Fruit fly (Drosophila melanogaster) whole organism, embryonic: ENCODE measurements around the gene simj.

ENCODE experiments used
- ATbp ChIP-seq: fragments of 200-800 bp; sonication (Bioruptor generic); optimal IDR thresholded peaks from 2 replicates; lab custom pipeline; 2017; ENCODE audit warnings: missing biosample characterization, mild to moderate bottlenecking, missing genetic modification characterization, missing genetic modification reagents
- Atf3 ChIP-seq: fragments of 200-800 bp; sonication (Bioruptor generic); optimal IDR thresholded peaks from 3 replicates; lab custom pipeline; 2016; ENCODE audit warnings: missing biosample characterization, missing genetic modification characterization
- Bteb2 ChIP-seq: fragments of 200-800 bp; sonication (Bioruptor generic); optimal IDR thresholded peaks from 2 replicates; lab custom pipeline; 2016; ENCODE audit warnings: missing biosample characterization, missing genetic modification characterization
- CG10321 ChIP-seq: fragments of 200-800 bp; sonication (Bioruptor generic); IDR thresholded peaks from 2 replicates; pipeline ENCODE4 v1.3.6; 2022; ENCODE audit warnings: missing biosample characterization, missing genetic modification characterization
- CG10979 ChIP-seq: fragments of 200-800 bp; sonication (Bioruptor generic); optimal IDR thresholded peaks from 2 replicates; lab custom pipeline; 2018; ENCODE audit warnings: missing biosample characterization, mild to moderate bottlenecking, missing genetic modification characterization, moderate library complexity
- CG11085 ChIP-seq: fragments of 200-800 bp; sonication (Bioruptor generic); IDR thresholded peaks from 2 replicates; pipeline ENCODE4 v1.3.6; 2022; ENCODE audit warnings: missing biosample characterization, missing genetic modification characterization
- CG12391 ChIP-seq: fragments of 200-800 bp; sonication (Bioruptor generic); optimal IDR thresholded peaks from 3 replicates; lab custom pipeline; 2018; ENCODE audit warnings: missing biosample characterization, mild to moderate bottlenecking, missing genetic modification characterization, moderate library complexity
- CG14667 ChIP-seq: fragments of 200-800 bp; sonication (Bioruptor generic); IDR thresholded peaks from 2 replicates; pipeline ENCODE4 v1.3.6; 2022; ENCODE audit warnings: missing biosample characterization, missing genetic modification characterization
- CG15269 ChIP-seq: fragments of 200-800 bp; sonication (Bioruptor generic); optimal IDR thresholded peaks from 2 replicates; lab custom pipeline; 2018; ENCODE audit warnings: missing biosample characterization, mild to moderate bottlenecking, missing genetic modification characterization, moderate library complexity
- CG15479 ChIP-seq: fragments of 200-800 bp; sonication (Bioruptor generic); optimal IDR thresholded peaks from 3 replicates; lab custom pipeline; 2019; ENCODE audit warnings: missing biosample characterization, mild to moderate bottlenecking, missing genetic modification characterization, moderate library complexity
- CG16863 ChIP-seq: fragments of 200-800 bp; sonication (Bioruptor generic); optimal IDR thresholded peaks from 3 replicates; lab custom pipeline; 2016; ENCODE audit warnings: missing biosample characterization, missing genetic modification characterization
- CG17568 ChIP-seq: fragments of 200-800 bp; sonication (Bioruptor generic); optimal IDR thresholded peaks from 2 replicates; lab custom pipeline; 2018; ENCODE audit warnings: missing biosample characterization, mild to moderate bottlenecking, missing genetic modification characterization, moderate library complexity
- CG1832 ChIP-seq: fragments of 200-800 bp; sonication (Bioruptor generic); optimal IDR thresholded peaks from 2 replicates; lab custom pipeline; 2017; ENCODE audit warnings: missing biosample characterization, mild to moderate bottlenecking, missing genetic modification characterization, inconsistent platforms
- CG2199 ChIP-seq: fragments of 200-800 bp; sonication (Bioruptor generic); IDR thresholded peaks from 3 replicates; pipeline ENCODE4 v1.3.6; 2022; ENCODE audit warnings: missing biosample characterization, missing genetic modification characterization
- CG32772 ChIP-seq: fragments of 200-800 bp; sonication (Bioruptor generic); IDR thresholded peaks from 2 replicates; pipeline ENCODE4 v1.3.6; 2022; ENCODE audit warnings: missing biosample characterization, missing genetic modification characterization
- CG3995 ChIP-seq: fragments of 200-800 bp; sonication (Bioruptor generic); optimal IDR thresholded peaks from 3 replicates; lab custom pipeline; 2016; ENCODE audit warnings: missing biosample characterization, missing genetic modification characterization
- CG4424 ChIP-seq: fragments of 200-800 bp; sonication (Bioruptor generic); optimal IDR thresholded peaks from 3 replicates; lab custom pipeline; 2016; ENCODE audit warnings: missing biosample characterization, missing genetic modification characterization
- CG7745 ChIP-seq: fragments of 200-800 bp; sonication (Bioruptor generic); optimal IDR thresholded peaks from 2 replicates; lab custom pipeline; 2018; ENCODE audit warnings: missing biosample characterization, mild to moderate bottlenecking, missing genetic modification characterization, moderate library complexity
- CG7786 ChIP-seq: fragments of 200-800 bp; sonication (Bioruptor generic); optimal IDR thresholded peaks from 2 replicates; lab custom pipeline; 2016; ENCODE audit warnings: missing biosample characterization, missing genetic modification characterization
- CG8388 ChIP-seq: fragments of 200-800 bp; sonication (Bioruptor generic); optimal IDR thresholded peaks from 2 replicates; lab custom pipeline; 2019; ENCODE audit warnings: missing biosample characterization, mild to moderate bottlenecking, missing genetic modification characterization, moderate library complexity
- CG9932 ChIP-seq: fragments of 200-800 bp; sonication (Bioruptor generic); IDR thresholded peaks from 2 replicates; pipeline ENCODE4 v1.3.6; 2022; ENCODE audit warnings: missing biosample characterization, missing genetic modification characterization
- CTCF ChIP-seq: fragments of 200-800 bp; sonication (Bioruptor generic); optimal IDR thresholded peaks from 2 replicates; lab custom pipeline; 2017; ENCODE audit warnings: missing biosample characterization, mild to moderate bottlenecking, missing genetic modification characterization, moderate library complexity
- CkIIα-i1 ChIP-seq: fragments of 200-800 bp; sonication (Bioruptor generic); IDR thresholded peaks from 2 replicates; pipeline ENCODE4 v1.3.6; 2022; ENCODE audit warnings: missing biosample characterization, missing genetic modification characterization
- Dip3 ChIP-seq: fragments of 200-800 bp; sonication (Bioruptor generic); optimal IDR thresholded peaks from 3 replicates; lab custom pipeline; 2016; ENCODE audit warnings: missing biosample characterization, missing genetic modification characterization
- Hmx ChIP-seq: fragments of 200-800 bp; sonication (Bioruptor generic); optimal IDR thresholded peaks from 2 replicates; lab custom pipeline; 2016; ENCODE audit warnings: missing biosample characterization, missing genetic modification characterization
- Jarid2 ChIP-seq: fragments of 200-800 bp; sonication (Bioruptor generic); optimal IDR thresholded peaks from 3 replicates; lab custom pipeline; 2017; ENCODE audit warnings: mild to moderate bottlenecking, missing biosample characterization, missing genetic modification reagents, missing genetic modification characterization
- Kr ChIP-seq: fragments of 200-800 bp; sonication (Bioruptor generic); optimal IDR thresholded peaks from 2 replicates; lab custom pipeline; 2017; ENCODE audit warnings: missing biosample characterization, mild to moderate bottlenecking, missing genetic modification characterization
- NfI ChIP-seq: fragments of 200-800 bp; sonication (Bioruptor generic); optimal IDR thresholded peaks from 3 replicates; lab custom pipeline; 2018; ENCODE audit warnings: missing biosample characterization, mild to moderate bottlenecking, missing genetic modification characterization, moderate library complexity
- Optix ChIP-seq: fragments of 200-800 bp; sonication (Bioruptor generic); IDR thresholded peaks from 3 replicates; pipeline ENCODE4 v1.3.6; 2022; ENCODE audit warnings: missing biosample characterization, missing genetic modification characterization
- PHDP ChIP-seq: fragments of 200-800 bp; sonication (Bioruptor generic); optimal IDR thresholded peaks from 3 replicates; lab custom pipeline; 2018; ENCODE audit warnings: missing biosample characterization, mild to moderate bottlenecking, missing genetic modification characterization, moderate library complexity
- Pdp1 ChIP-seq, 2 experiments: fragments of 200-800 bp; sonication (Bioruptor generic); optimal IDR thresholded peaks; 3 replicates each; lab custom pipeline; 2016; ENCODE audit warnings: missing biosample characterization in 2 of 2, missing genetic modification characterization in 2 of 2, mild to moderate bottlenecking in 1 of 2, moderate library complexity in 1 of 2
- Ptx1 ChIP-seq: fragments of 200-800 bp; sonication (Bioruptor generic); IDR thresholded peaks from 2 replicates; pipeline ENCODE4 v1.3.6; 2022; ENCODE audit warnings: missing biosample characterization, missing genetic modification characterization
- Vsx1 ChIP-seq: fragments of 200-800 bp; sonication (Bioruptor generic); optimal IDR thresholded peaks from 2 replicates; lab custom pipeline; 2017; ENCODE audit warnings: missing biosample characterization, mild to moderate bottlenecking, missing genetic modification characterization, missing genetic modification reagents
- Xbp1 ChIP-seq: fragments of 200-800 bp; sonication (Bioruptor generic); optimal IDR thresholded peaks from 3 replicates; lab custom pipeline; 2016; ENCODE audit warnings: missing biosample characterization, mild to moderate bottlenecking, missing genetic modification characterization
- ap ChIP-seq: fragments of 200-800 bp; sonication (Bioruptor generic); IDR thresholded peaks from 2 replicates; pipeline ENCODE4 v1.3.6; 2022; ENCODE audit warnings: missing biosample characterization, missing genetic modification characterization
- ato ChIP-seq: fragments of 200-800 bp; sonication (Bioruptor generic); IDR thresholded peaks from 2 replicates; pipeline ENCODE4 v1.3.6; 2022; ENCODE audit warnings: missing biosample characterization, missing genetic modification characterization; ENCODE audit not compliant: partially characterized antibody
- bab2 ChIP-seq: fragments of 200-800 bp; sonication (Bioruptor generic); optimal IDR thresholded peaks from 2 replicates; lab custom pipeline; 2016; ENCODE audit warnings: missing biosample characterization, missing genetic modification characterization
- chif ChIP-seq, 2 experiments: fragments of 200-800 bp; sonication (Bioruptor generic); optimal IDR thresholded peaks; 3 replicates each; lab custom pipeline; 2016; ENCODE audit warnings: missing biosample characterization in 2 of 2, missing genetic modification characterization in 2 of 2
- dimm ChIP-seq: fragments of 200-800 bp; sonication (Bioruptor generic); IDR thresholded peaks from 2 replicates; pipeline ENCODE4 v1.3.6; 2022; ENCODE audit warnings: missing biosample characterization, missing genetic modification characterization
- eyg ChIP-seq: fragments of 200-800 bp; sonication (Bioruptor generic); optimal IDR thresholded peaks from 3 replicates; lab custom pipeline; 2016; ENCODE audit warnings: missing biosample characterization, missing genetic modification characterization
- fu2 ChIP-seq: fragments of 200-800 bp; sonication (Bioruptor generic); optimal IDR thresholded peaks from 2 replicates; lab custom pipeline; 2016; ENCODE audit warnings: missing biosample characterization, missing genetic modification characterization
- jumu ChIP-seq: fragments of 200-800 bp; sonication (Bioruptor generic); optimal IDR thresholded peaks from 3 replicates; lab custom pipeline; 2016; ENCODE audit warnings: missing biosample characterization, missing genetic modification characterization
- lov ChIP-seq, 2 experiments: fragments of 200-800 bp in 1 of 2; fragments of >200 bp in 1 of 2; sonication (Bioruptor generic) in 1 of 2; IDR thresholded peaks in 1 of 2; optimal IDR thresholded peaks in 1 of 2; 2 replicates in 1 of 2; 3 replicates in 1 of 2; pipeline versions ENCODE4 v1.3.6 to Lab custom; 2017 to 2022; ENCODE audit warnings: missing biosample characterization in 1 of 2, missing genetic modification characterization in 1 of 2
- maf-S ChIP-seq: fragments of 200-800 bp; sonication (Bioruptor generic); optimal IDR thresholded peaks from 2 replicates; lab custom pipeline; 2016; ENCODE audit warnings: missing biosample characterization, missing genetic modification characterization
- mam ChIP-seq: fragments of 200-800 bp; sonication (Bioruptor generic); optimal IDR thresholded peaks from 3 replicates; lab custom pipeline; 2016; ENCODE audit warnings: missing biosample characterization, missing genetic modification characterization
- pb ChIP-seq: fragments of 200-800 bp; sonication (Bioruptor generic); optimal IDR thresholded peaks from 3 replicates; lab custom pipeline; 2016; ENCODE audit warnings: missing biosample characterization, missing genetic modification characterization
- peb ChIP-seq: fragments of 200-800 bp; sonication (Bioruptor generic); IDR thresholded peaks from 2 replicates; pipeline ENCODE4 v1.3.6; 2022; ENCODE audit warnings: missing biosample characterization, missing genetic modification characterization
- ttk ChIP-seq: fragments of 200-800 bp; sonication (Bioruptor generic); IDR thresholded peaks from 2 replicates; pipeline ENCODE4 v2.1.2; 2022; ENCODE audit warnings: missing biosample characterization, missing genetic modification characterization
- tup ChIP-seq: fragments of 200-800 bp; sonication (Bioruptor generic); optimal IDR thresholded peaks from 2 replicates; lab custom pipeline; 2016; ENCODE audit warnings: missing biosample characterization, mild to moderate bottlenecking, missing genetic modification characterization, moderate library complexity

simj gene

dm6 chr3L:10665433-10666150, 1.1 kb downstream of the simj start (continued):
- TF ChIP-seq Dip3 (GFP tag; lab: Kevin White, UChicago) (peak; percentile 74), CG10321 (peak; percentile 59; the same call in 1 of the 2 replicates), ATbp (GFP tag; lab: Kevin White, UChicago) (peak; percentile 96), PHDP (tag; lab: Kevin White, UChicago) (peak; percentile 97), CG2199 (peak; percentile 41; the same call in 2 of the 3 replicates), chif (GFP tag; optimal IDR thresholded peaks at IDR 0.05; lab: Kevin White, UChicago) (peak; percentile 88 to 92), CG4424 (GFP tag; lab: Kevin White, UChicago) (peak; percentile 96), Vsx1 (GFP tag; lab: Kevin White, UChicago) (peak; percentile 96), CG9932 (GFP tag; lab: Robert Waterston, UW) (peak; percentile 79), Xbp1 (GFP tag; lab: Kevin White, UChicago) (peak; percentile 95), Hmx (peak; percentile 87), CG15269 (tag; lab: Kevin White, UChicago) (peak; percentile 98), NfI (GFP tag; lab: Kevin White, UChicago) (peak; percentile 97), CG10979 (peak; percentile 99), Pdp1 (GFP tag; optimal IDR thresholded peaks at IDR 0.05; lab: Kevin White, UChicago) (peak; percentile 88 to 94), CG7786 (peak; percentile 74), ato (no peak), CG32772 (peak; percentile 90), pb (peak; percentile 87), peb (GFP tag; lab: Robert Waterston, UW) (peak; percentile 89), maf-S (peak; percentile 78), ap (GFP tag; lab: Robert Waterston, UW) (peak; percentile 86), CG14667 (GFP tag; lab: Robert Waterston, UW) (peak; percentile 86), CG16863 (GFP tag; lab: Kevin White, UChicago) (peak; percentile 82), eyg (GFP tag; lab: Kevin White, UChicago) (peak; percentile 56), CG7745 (tag; lab: Kevin White, UChicago) (peak; percentile 59), CTCF (GFP tag; lab: Kevin White, UChicago) (peak; percentile 71), mam (GFP tag; lab: Kevin White, UChicago) (peak; percentile 76), Jarid2 (GFP tag; lab: Kevin White, UChicago) (peak; percentile 90), CG15479 (peak; percentile 83), Atf3 (GFP tag; lab: Kevin White, UChicago) (peak; percentile 78), jumu (GFP tag; lab: Kevin White, UChicago) (peak; percentile 91), CG17568 (GFP tag; lab: Kevin White, UChicago) (peak; percentile 95), CkIIα-i1 (GFP tag; lab: Robert Waterston, UW) (no peak), fu2 (GFP tag; lab: Kevin White, UChicago) (peak; percentile 69), Bteb2 (GFP tag; lab: Kevin White, UChicago) (peak; percentile 86), lov (optimal IDR thresholded peaks at IDR 0.05; lab: Kevin White, UChicago) (no peak), lov (GFP tag; IDR thresholded peaks at IDR 0.05; lab: Robert Waterston, UW) (no peak), CG11085 (GFP tag; lab: Robert Waterston, UW) (no peak; the same call in none of the 2 replicates), Ptx1 (peak; percentile 93), CG3995 (GFP tag; lab: Kevin White, UChicago) (peak; percentile 75), CG12391 (peak; percentile 99), ttk (GFP tag; lab: Robert Waterston, UW) (peak; percentile 93), Kr (peak; percentile 81), dimm (peak; percentile 70), tup (GFP tag; lab: Kevin White, UChicago) (peak; percentile 70), Optix (GFP tag; lab: Robert Waterston, UW) (peak; percentile 41; the same call in 1 of the 3 replicates), CG1832 (no peak), CG8388 (GFP tag; lab: Kevin White, UChicago) (peak; percentile 98), bab2 (GFP tag; lab: Kevin White, UChicago) (peak; percentile 89)
